Fruit fly (Drosophila melanogaster) whole organism, wandering third instar larva: Measurements from ENCODE around the gene roq.

ENCODE experiments used
- Abd-B ChIP-seq: fragments of >200 bp; optimal IDR thresholded peaks from 2 replicates; lab custom pipeline; 2017; ENCODE audit warnings: missing biosample characterization, missing genetic modification characterization
- CG32264 ChIP-seq: fragments of 200-800 bp; sonication (Bioruptor generic); optimal IDR thresholded peaks from 2 replicates; lab custom pipeline; 2016; ENCODE audit warnings: missing biosample characterization, missing genetic modification characterization
- CG9705 ChIP-seq: fragments of 200-800 bp; sonication (Bioruptor generic); optimal IDR thresholded peaks from 2 replicates; lab custom pipeline; 2018; ENCODE audit warnings: missing biosample characterization, mild to moderate bottlenecking, missing genetic modification characterization
- CrebA ChIP-seq: fragments of 200-800 bp; sonication (Bioruptor generic); optimal IDR thresholded peaks from 2 replicates; lab custom pipeline; 2016; ENCODE audit warnings: missing biosample characterization, mild to moderate bottlenecking, missing genetic modification characterization, borderline replicate concordance
- HLH106 ChIP-seq: fragments of 200-800 bp; optimal IDR thresholded peaks from 3 replicates; lab custom pipeline; 2019; ENCODE audit warnings: missing biosample characterization, mild to moderate bottlenecking, missing genetic modification characterization, moderate library complexity
- Hnf4 ChIP-seq: fragments of 200-800 bp; sonication (Bioruptor generic); optimal IDR thresholded peaks from 2 replicates; lab custom pipeline; 2016; ENCODE audit warnings: missing biosample characterization, mild to moderate bottlenecking, missing genetic modification characterization
- Hr78 ChIP-seq: fragments of >200 bp; optimal IDR thresholded peaks from 2 replicates; lab custom pipeline; 2017; ENCODE audit warnings: missing biosample characterization, missing genetic modification characterization
- Hr83 ChIP-seq: fragments of 200-300 bp; sonication (Bioruptor generic); optimal IDR thresholded peaks from 2 replicates; lab custom pipeline; 2016; ENCODE audit warnings: missing biosample characterization, mild to moderate bottlenecking, missing genetic modification characterization, moderate library complexity; ENCODE audit not compliant: poor library complexity, severe bottlenecking
- Jra ChIP-seq: sonication (Bioruptor generic); optimal IDR thresholded peaks from 2 replicates; lab custom pipeline; 2016; ENCODE audit warnings: missing biosample characterization, missing genetic modification characterization
- Mio ChIP-seq: sonication (Bioruptor generic); optimal IDR thresholded peaks from 2 replicates; lab custom pipeline; 2016; ENCODE audit warnings: missing biosample characterization, missing genetic modification characterization
- Myc ChIP-seq: fragments of >200 bp; optimal IDR thresholded peaks from 2 replicates; lab custom pipeline; 2017
- N ChIP-seq: fragments of >200 bp; optimal IDR thresholded peaks from 2 replicates; lab custom pipeline; 2018; ENCODE audit warnings: missing biosample characterization, missing external identifiers, missing genetic modification characterization
- Rel ChIP-seq, 2 experiments: fragments of 200-800 bp; sonication (Bioruptor generic) in 1 of 2; optimal IDR thresholded peaks; 2 replicates in 1 of 2; 3 replicates in 1 of 2; lab custom pipeline; 2016 to 2019; ENCODE audit warnings: mild to moderate bottlenecking in 2 of 2, missing biosample characterization in 2 of 2, missing genetic modification characterization in 2 of 2, moderate library complexity in 1 of 2
- Vsx2 ChIP-seq: fragments of 200-300, 225-300 bp; sonication (Bioruptor generic); optimal IDR thresholded peaks from 2 replicates; lab custom pipeline; 2018; ENCODE audit warnings: missing biosample characterization, missing genetic modification characterization; ENCODE audit not compliant: partially characterized antibody
- br ChIP-seq: fragments of 200-800 bp; sonication (Bioruptor generic); optimal IDR thresholded peaks from 2 replicates; lab custom pipeline; 2016; ENCODE audit warnings: missing biosample characterization, missing genetic modification characterization
- brk ChIP-seq: fragments of 200-800 bp; sonication (Bioruptor generic); optimal IDR thresholded peaks from 2 replicates; lab custom pipeline; 2016; ENCODE audit warnings: missing biosample characterization, mild to moderate bottlenecking, missing genetic modification characterization
- dmrt93B ChIP-seq: fragments of 200-800 bp; sonication (Bioruptor generic); optimal IDR thresholded peaks from 2 replicates; lab custom pipeline; 2018; ENCODE audit warnings: missing biosample characterization, mild to moderate bottlenecking, missing genetic modification characterization
- foxo ChIP-seq, 2 experiments: fragments of 200-800 bp; sonication (Bioruptor generic); optimal IDR thresholded peaks; 2 replicates in 1 of 2; 3 replicates in 1 of 2; lab custom pipeline; 2016 to 2017; ENCODE audit warnings: missing biosample characterization in 2 of 2, missing genetic modification characterization in 2 of 2
- fru ChIP-seq: fragments of 200-800 bp; sonication (Bioruptor generic); optimal IDR thresholded peaks from 3 replicates; lab custom pipeline; 2016; ENCODE audit warnings: missing biosample characterization, mild to moderate bottlenecking, missing genetic modification characterization
- jim ChIP-seq: fragments of 175-275, 200-325 bp; sonication (Bioruptor generic); optimal IDR thresholded peaks from 2 replicates; lab custom pipeline; 2016; ENCODE audit warnings: missing biosample characterization, mild to moderate bottlenecking, missing genetic modification characterization
- pan ChIP-seq: fragments of >200 bp; optimal IDR thresholded peaks from 2 replicates; lab custom pipeline; 2017
- psq ChIP-seq: fragments of 200-800 bp; sonication (Bioruptor generic); optimal IDR thresholded peaks from 3 replicates; lab custom pipeline; 2017; ENCODE audit warnings: missing biosample characterization, mild to moderate bottlenecking, missing genetic modification characterization, moderate library complexity
- sage ChIP-seq: fragments of 200-800 bp; sonication (Bioruptor generic); optimal IDR thresholded peaks from 2 replicates; lab custom pipeline; 2016; ENCODE audit warnings: missing biosample characterization, mild to moderate bottlenecking, missing genetic modification characterization
- sv ChIP-seq: fragments of 200-800 bp; sonication (Bioruptor generic); optimal IDR thresholded peaks from 3 replicates; lab custom pipeline; 2016; ENCODE audit warnings: missing biosample characterization, missing genetic modification characterization
- usp ChIP-seq: fragments of >200 bp; optimal IDR thresholded peaks from 2 replicates; lab custom pipeline; 2017; ENCODE audit warnings: missing biosample characterization, missing genetic modification characterization

Gene roq

DNA sequence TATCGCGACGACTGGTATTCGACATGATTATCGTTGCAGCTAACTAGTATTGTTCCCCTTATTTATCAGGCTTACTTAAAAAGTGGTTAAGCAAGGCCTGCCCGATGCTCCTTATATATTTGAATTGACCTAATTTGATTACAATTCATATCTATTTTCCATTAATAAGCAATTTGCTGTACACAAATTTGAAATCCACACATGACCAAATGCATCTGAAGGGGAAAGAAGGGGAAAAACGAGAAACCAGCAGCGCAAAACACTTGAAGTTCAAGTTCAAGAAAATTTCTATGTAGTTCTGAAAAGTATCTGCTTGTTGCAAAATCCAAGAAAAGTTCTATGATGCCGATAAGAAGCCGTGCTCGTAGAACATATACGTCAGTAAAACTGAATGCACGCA lies 51.7 kb downstream of the roq start, which contains the start of the genes CG13040 and CG13039:
CG13040 (minus strand) TSS at position 101 of the 400 bp plus-strand sequence.
CG13039 (minus strand) TSS at position 106 of the 400 bp plus-strand sequence.
- TF ChIP-seq Hnf4 (GFP tag; lab: Kevin White, UChicago) (no peak), sv (GFP tag; lab: Kevin White, UChicago) (no peak)

dm6 chr3L:16323372-16323771 lies 55.0 kb downstream of the roq start, which contains the start of gene CG13059:
Gene CG13059 (plus strand): TSS chr3L:16323672.
- TF ChIP-seq Vsx2 (no peak), jim (GFP tag; lab: Kevin White, UChicago) (no peak), sv (GFP tag; lab: Kevin White, UChicago) (no peak), foxo (GFP tag; optimal IDR thresholded peaks at IDR 0.05; lab: Kevin White, UChicago) (no peak), br (no peak), Abd-B (GFP tag; lab: Kevin White, UChicago) (no peak), dmrt93B (GFP tag; lab: Kevin White, UChicago) (no peak), sage (GFP tag; lab: Kevin White, UChicago) (no peak), Mio (GFP tag; lab: Kevin White, UChicago) (no peak), fru (GFP tag; lab: Kevin White, UChicago) (no peak), CG32264 (GFP tag; lab: Kevin White, UChicago) (no peak), psq (no peak)

dm6 chr3L:16321172-16321571 lies 57.2 kb downstream of the roq start, which contains the start of gene CG42718:
Gene CG42718 (minus strand): TSS chr3L:16321272.
- no peak for TF ChIP-seq Hr83 (GFP tag; lab: Kevin White, UChicago)
- no peak for TF ChIP-seq brk (GFP tag; lab: Kevin White, UChicago)
- no peak for TF ChIP-seq Jra (GFP tag; lab: Kevin White, UChicago)
- no peak for TF ChIP-seq HLH106 (tag; lab: Kevin White, UChicago)
- TF ChIP-seq pan (lab: Kevin White, UChicago), result no peak
- TF ChIP-seq Rel (GFP tag; optimal IDR thresholded peaks at IDR 0.05; lab: Kevin White, UChicago), result no peak
- TF ChIP-seq Rel (tag; optimal IDR thresholded peaks at IDR 0.05; lab: Kevin White, UChicago), result no peak
- no peak for TF ChIP-seq CrebA (GFP tag; lab: Kevin White, UChicago)
- no peak for TF ChIP-seq br
- TF ChIP-seq usp (GFP tag; lab: Kevin White, UChicago), result no peak
- no peak for TF ChIP-seq CG9705 (GFP tag; lab: Kevin White, UChicago)
- TF ChIP-seq Hr78 (GFP tag; lab: Kevin White, UChicago), result no peak
- TF ChIP-seq CG32264 (GFP tag; lab: Kevin White, UChicago), result no peak
- TF ChIP-seq N (GFP tag; lab: Kevin White, UChicago), result no peak
- no peak for TF ChIP-seq sage (GFP tag; lab: Kevin White, UChicago)
- TF ChIP-seq Myc (lab: Kevin White, UChicago), result no peak
